Worm (Caenorhabditis elegans) whole organism, early embryonic: ENCODE measurements around the gene F36G9.15.

ENCODE experiments used
- B0310.2 ChIP-seq: sonication (generic microtip); optimal IDR thresholded peaks from 2 replicates; lab custom pipeline; 2016; ENCODE audit warnings: mild to moderate bottlenecking, missing genetic modification characterization, missing compliant biosample characterization
- aly-1 ChIP-seq: sonication (generic microtip); optimal IDR thresholded peaks from 2 replicates; lab custom pipeline; 2016; ENCODE audit warnings: missing genetic modification characterization, missing compliant biosample characterization
- ama-1 ChIP-seq: fragments of 150-350 bp; optimal IDR thresholded peaks from 2 replicates; lab custom pipeline; 2014
- ceh-36 ChIP-seq: sonication (generic microtip); optimal IDR thresholded peaks from 2 replicates; lab custom pipeline; 2016; ENCODE audit warnings: missing genetic modification characterization, inconsistent platforms, missing compliant biosample characterization
- hmbx-1 ChIP-seq: sonication (generic microtip); optimal IDR thresholded peaks from 2 replicates; lab custom pipeline; 2016; ENCODE audit warnings: mild to moderate bottlenecking, missing genetic modification characterization, missing compliant biosample characterization
- tbx-37 ChIP-seq: fragments of 200-800 bp; sonication (Bioruptor generic); conservative IDR thresholded peaks from 2 replicates; pipeline ENCODE4 v1.3.6; 2022; ENCODE audit warnings: missing genetic modification reagents, missing genetic modification characterization, missing compliant biosample characterization

DNA sequence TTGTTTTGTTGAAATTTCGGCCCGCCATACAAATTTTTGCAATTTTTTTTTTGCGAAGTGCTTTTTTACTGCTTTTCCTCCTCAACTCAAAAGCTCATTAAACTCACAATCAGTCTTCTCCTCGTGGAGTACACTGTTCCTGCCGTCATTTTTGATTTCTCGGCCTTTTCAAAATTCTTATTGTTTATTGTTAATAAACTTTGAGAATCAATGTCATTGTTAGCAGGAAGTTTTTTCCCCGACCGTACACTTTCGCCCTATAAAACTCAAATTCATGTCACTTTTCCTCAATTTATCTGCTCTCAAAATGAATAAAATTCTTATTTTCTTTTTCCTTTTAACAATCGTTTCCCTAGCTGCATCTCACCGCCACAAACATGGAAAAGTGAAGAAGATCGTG, 12.1 kb downstream of the F36G9.15 start, which contains the start of gene clec-232:
- TF ChIP-seq hmbx-1 (tag; lab: Kevin White, UChicago) (no peak), ama-1 (lab: Kevin White, UChicago) (no peak), aly-1 (tag; lab: Kevin White, UChicago) (no peak), B0310.2 (tag; lab: Kevin White, UChicago) (no peak), ceh-36 (no peak), tbx-37 (GFP tag; lab: Robert Waterston, UW) (no peak)
